Worm (Caenorhabditis elegans) whole organism, early embryonic: ENCODE data around the gene Y17D7C.1.

Source experiments
- B0310.2 ChIP-seq: sonication (generic microtip); optimal IDR thresholded peaks from 2 replicates; lab custom pipeline; 2016; ENCODE audit warnings: mild to moderate bottlenecking, missing genetic modification characterization, missing compliant biosample characterization
- F13C5.2 ChIP-seq: sonication (generic microtip); optimal IDR thresholded peaks from 2 replicates; lab custom pipeline; 2017; ENCODE audit warnings: mild to moderate bottlenecking, missing genetic modification characterization, inconsistent platforms, missing compliant biosample characterization
- aly-1 ChIP-seq: sonication (generic microtip); optimal IDR thresholded peaks from 2 replicates; lab custom pipeline; 2016; ENCODE audit warnings: missing genetic modification characterization, missing compliant biosample characterization
- ama-1 ChIP-seq: fragments of 150-350 bp; optimal IDR thresholded peaks from 2 replicates; lab custom pipeline; 2014
- ceh-36 ChIP-seq: sonication (generic microtip); optimal IDR thresholded peaks from 2 replicates; lab custom pipeline; 2016; ENCODE audit warnings: missing genetic modification characterization, inconsistent platforms, missing compliant biosample characterization
- ets-7 ChIP-seq: sonication (generic microtip); optimal IDR thresholded peaks from 2 replicates; lab custom pipeline; 2016; ENCODE audit warnings: missing genotype, missing genetic modification characterization, missing compliant biosample characterization
- flt-1 ChIP-seq: fragments of 200-800 bp; sonication (Bioruptor generic); IDR thresholded peaks from 2 replicates; pipeline ENCODE4 v1.3.6; 2022; ENCODE audit warnings: missing genetic modification characterization, missing compliant biosample characterization
- hmbx-1 ChIP-seq: sonication (generic microtip); optimal IDR thresholded peaks from 2 replicates; lab custom pipeline; 2016; ENCODE audit warnings: mild to moderate bottlenecking, missing genetic modification characterization, missing compliant biosample characterization
- hnd-1 ChIP-seq: sonication (generic microtip); optimal IDR thresholded peaks from 2 replicates; lab custom pipeline; 2016; ENCODE audit warnings: missing genetic modification characterization, missing compliant biosample characterization
- pes-1 ChIP-seq: fragments of 200-800 bp; sonication (Bioruptor generic); IDR thresholded peaks from 2 replicates; pipeline ENCODE4 v1.3.6; 2022; ENCODE audit warnings: missing genetic modification reagents, missing genetic modification characterization, missing compliant biosample characterization
- sea-1 ChIP-seq: fragments of 200-800 bp; sonication (Bioruptor generic); conservative IDR thresholded peaks from 2 replicates; pipeline ENCODE4 v1.3.6; 2022; ENCODE audit warnings: missing genetic modification characterization, missing compliant biosample characterization
- tbx-11 ChIP-seq: fragments of 200-800 bp; sonication (Bioruptor generic); IDR thresholded peaks from 2 replicates; pipeline ENCODE4 v1.3.6; 2022; ENCODE audit warnings: missing genetic modification characterization, missing compliant biosample characterization
- tbx-37 ChIP-seq: fragments of 200-800 bp; sonication (Bioruptor generic); conservative IDR thresholded peaks from 2 replicates; pipeline ENCODE4 v1.3.6; 2022; ENCODE audit warnings: missing genetic modification reagents, missing genetic modification characterization, missing compliant biosample characterization
- tra-4 ChIP-seq: sonication (generic microtip); optimal IDR thresholded peaks from 2 replicates; lab custom pipeline; 2017; ENCODE audit warnings: missing genetic modification characterization, missing compliant biosample characterization

DNA sequence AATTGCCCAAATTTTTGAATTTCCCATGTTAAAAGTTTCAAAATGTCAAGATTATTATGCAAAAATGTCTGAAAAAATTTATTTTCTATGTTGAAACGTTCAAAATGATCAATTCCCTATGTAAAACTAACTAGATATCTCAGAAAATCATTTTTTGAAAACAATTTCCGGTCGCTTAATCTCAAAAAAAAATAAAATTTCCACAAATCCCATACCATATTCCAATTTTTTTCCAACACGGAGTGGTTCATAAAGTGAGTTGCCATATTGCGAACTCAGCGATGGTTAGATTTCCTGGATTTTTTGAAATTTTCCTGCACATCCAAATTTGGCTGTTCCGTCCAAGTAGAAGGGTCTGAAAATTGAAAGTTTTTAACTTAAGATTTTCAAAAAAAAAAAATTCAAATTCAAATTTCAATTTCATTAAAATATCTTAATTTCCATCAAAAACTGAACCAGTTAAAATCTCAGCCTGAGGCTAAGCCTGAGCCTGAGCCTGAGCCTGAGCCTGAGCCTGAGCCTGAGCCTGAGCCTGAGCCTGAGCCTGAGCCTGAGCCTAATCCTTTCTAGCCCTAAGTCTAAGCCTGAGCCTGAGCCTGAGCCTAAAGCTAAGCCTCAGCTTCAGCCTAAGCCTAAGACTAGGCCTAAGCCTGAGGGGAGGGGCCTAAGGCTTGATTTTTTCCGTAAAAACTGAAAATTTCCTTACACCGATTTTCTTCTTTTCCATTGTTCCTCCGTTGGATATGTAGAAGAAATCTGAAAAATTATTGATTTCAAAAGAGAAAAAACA lies 16.3 kb downstream of the Y17D7C.1 start:
- no peak for TF ChIP-seq ama-1
- TF ChIP-seq aly-1 (tag; lab: Kevin White, UChicago): no peak
- TF ChIP-seq flt-1: peak; percentile 52
- no peak for TF ChIP-seq tra-4 (tag; lab: Kevin White, UChicago)
- TF ChIP-seq tbx-11 (GFP tag; lab: Robert Waterston, UW): no peak
- TF ChIP-seq F13C5.2 (tag; lab: Kevin White, UChicago): no peak
- peak; percentile 57 for TF ChIP-seq ceh-36 (tag; lab: Kevin White, UChicago)
- TF ChIP-seq hmbx-1 (tag; lab: Kevin White, UChicago): no peak
- no peak for TF ChIP-seq hnd-1 (tag; lab: Kevin White, UChicago)
- TF ChIP-seq ets-7 (tag; lab: Kevin White, UChicago): no peak
- TF ChIP-seq pes-1 (GFP tag; lab: Robert Waterston, UW): no peak
- no peak for TF ChIP-seq B0310.2 (tag; lab: Kevin White, UChicago)
- TF ChIP-seq tbx-37: no peak
- no peak for TF ChIP-seq sea-1 (GFP tag; lab: Robert Waterston, UW)
